Fruit fly (Drosophila melanogaster) whole organism, prepupa: Measurements from ENCODE around the gene Mps1.

ENCODE experiments used
- CG10669 ChIP-seq: fragments of 200-800 bp; sonication (Bioruptor generic); optimal IDR thresholded peaks from 3 replicates; lab custom pipeline; 2018; ENCODE audit warnings: missing biosample characterization, mild to moderate bottlenecking, missing genetic modification characterization, moderate library complexity
- CG11762 ChIP-seq: fragments of 200-800 bp; sonication (Bioruptor generic); optimal IDR thresholded peaks from 3 replicates; lab custom pipeline; 2016; ENCODE audit warnings: missing biosample characterization, missing genetic modification characterization; ENCODE audit not compliant: insufficient read depth
- CG11902 ChIP-seq: fragments of 200-800 bp; sonication (Bioruptor generic); optimal IDR thresholded peaks from 3 replicates; lab custom pipeline; 2016; ENCODE audit warnings: missing biosample characterization, missing genetic modification characterization
- CG15336 ChIP-seq: fragments of 200-800 bp; sonication (Bioruptor generic); IDR thresholded peaks from 2 replicates; pipeline ENCODE4 v1.3.6; 2022; ENCODE audit warnings: missing biosample characterization, missing genetic modification characterization
- CG1621 ChIP-seq: fragments of 200-800 bp; sonication (Bioruptor generic); optimal IDR thresholded peaks from 3 replicates; lab custom pipeline; 2018; ENCODE audit warnings: missing biosample characterization, mild to moderate bottlenecking, missing genetic modification characterization
- CG3032 ChIP-seq: fragments of 200-800 bp; optimal IDR thresholded peaks from 2 replicates; lab custom pipeline; 2019; ENCODE audit warnings: missing biosample characterization, mild to moderate bottlenecking, missing genetic modification characterization, moderate library complexity
- CG31627 ChIP-seq: fragments of 200-800 bp; sonication (Bioruptor generic); optimal IDR thresholded peaks from 3 replicates; lab custom pipeline; 2016; ENCODE audit warnings: missing biosample characterization, missing genetic modification characterization
- CG32006 ChIP-seq: fragments of 200-800 bp; sonication (Bioruptor generic); optimal IDR thresholded peaks from 3 replicates; lab custom pipeline; 2017; ENCODE audit warnings: missing biosample characterization, mild to moderate bottlenecking, missing genetic modification characterization
- CG34406 ChIP-seq: fragments of 200-800 bp; sonication (Bioruptor generic); optimal IDR thresholded peaks from 3 replicates; lab custom pipeline; 2016; ENCODE audit warnings: missing biosample characterization, missing genetic modification characterization
- CG3919 ChIP-seq: fragments of 200-800 bp; sonication (Bioruptor generic); optimal IDR thresholded peaks from 3 replicates; lab custom pipeline; 2016; ENCODE audit warnings: missing biosample characterization, missing genetic modification characterization
- CG6163 ChIP-seq: fragments of 200-800 bp; sonication (Bioruptor generic); IDR thresholded peaks from 3 replicates; pipeline ENCODE4 v1.3.6; 2022; ENCODE audit warnings: missing biosample characterization, missing genetic modification characterization
- CG6276 ChIP-seq: fragments of 200-800 bp; sonication (Bioruptor generic); optimal IDR thresholded peaks from 2 replicates; lab custom pipeline; 2017; ENCODE audit warnings: missing biosample characterization, mild to moderate bottlenecking, missing genetic modification characterization
- CG6792 ChIP-seq: fragments of 200-800 bp; sonication (Bioruptor generic); optimal IDR thresholded peaks from 3 replicates; lab custom pipeline; 2016; ENCODE audit warnings: missing biosample characterization, missing genetic modification characterization
- CG6854 ChIP-seq: fragments of 200-800 bp; sonication (Bioruptor generic); optimal IDR thresholded peaks from 2 replicates; lab custom pipeline; 2017; ENCODE audit warnings: missing biosample characterization, mild to moderate bottlenecking, missing genetic modification characterization
- CG8319 ChIP-seq: fragments of 200-800 bp; sonication (Bioruptor generic); optimal IDR thresholded peaks from 3 replicates; lab custom pipeline; 2016; ENCODE audit warnings: missing biosample characterization, missing genetic modification characterization
- Eip75B ChIP-seq: fragments of 200-800 bp; sonication (Bioruptor generic); optimal IDR thresholded peaks from 3 replicates; lab custom pipeline; 2016; ENCODE audit warnings: missing biosample characterization, missing genetic modification characterization
- Eip78C ChIP-seq: fragments of 200-800 bp; sonication (Bioruptor generic); peaks from one replicate; lab custom pipeline; 2016; ENCODE audit warnings: missing biosample characterization, missing genetic modification characterization
- Eip93F ChIP-seq: fragments of 200-800 bp; sonication (Bioruptor generic); optimal IDR thresholded peaks from 2 replicates; lab custom pipeline; 2016; ENCODE audit warnings: missing biosample characterization, mild to moderate bottlenecking, missing genetic modification characterization
- Ets21C ChIP-seq: fragments of 200-800 bp; sonication (Bioruptor generic); optimal IDR thresholded peaks from 3 replicates; lab custom pipeline; 2016; ENCODE audit warnings: missing biosample characterization, missing genetic modification characterization
- Hr4 ChIP-seq: fragments of 200-800 bp; sonication (Bioruptor generic); optimal IDR thresholded peaks from 3 replicates; lab custom pipeline; 2016; ENCODE audit warnings: missing biosample characterization, missing genetic modification characterization
- Met ChIP-seq: fragments of 200-800 bp; sonication (Bioruptor generic); optimal IDR thresholded peaks from 3 replicates; lab custom pipeline; 2016; ENCODE audit warnings: missing biosample characterization, missing genetic modification characterization
- OdsH ChIP-seq: fragments of 200-800 bp; sonication (Bioruptor generic); optimal IDR thresholded peaks from 3 replicates; lab custom pipeline; 2016; ENCODE audit warnings: missing biosample characterization, missing genetic modification characterization
- Smox ChIP-seq: fragments of 200-800 bp; sonication (Bioruptor generic); optimal IDR thresholded peaks from 3 replicates; lab custom pipeline; 2016; ENCODE audit warnings: missing biosample characterization, missing genetic modification characterization
- Sox102F ChIP-seq: fragments of 200-800 bp; sonication (Bioruptor generic); optimal IDR thresholded peaks from 2 replicates; lab custom pipeline; 2016; ENCODE audit warnings: missing biosample characterization, mild to moderate bottlenecking, missing genetic modification characterization
- Sox14 ChIP-seq: fragments of 200-800 bp; sonication (Bioruptor generic); optimal IDR thresholded peaks from 3 replicates; lab custom pipeline; 2016; ENCODE audit warnings: missing biosample characterization, missing genetic modification characterization
- achi ChIP-seq: fragments of 200-800 bp; sonication (Bioruptor generic); optimal IDR thresholded peaks from 3 replicates; lab custom pipeline; 2016; ENCODE audit warnings: missing biosample characterization, missing genetic modification characterization
- dsx ChIP-seq: fragments of 200-800 bp; optimal IDR thresholded peaks from 3 replicates; lab custom pipeline; 2019; ENCODE audit warnings: missing biosample characterization, mild to moderate bottlenecking, missing genetic modification characterization, moderate library complexity; ENCODE audit not compliant: poor library complexity, severe bottlenecking
- esn ChIP-seq: fragments of 200-800 bp; sonication (Bioruptor generic); optimal IDR thresholded peaks from 2 replicates; lab custom pipeline; 2016; ENCODE audit warnings: missing biosample characterization, mild to moderate bottlenecking, missing genetic modification characterization, moderate library complexity
- fd59A ChIP-seq: fragments of 200-800 bp; sonication (Bioruptor generic); optimal IDR thresholded peaks from 2 replicates; lab custom pipeline; 2017; ENCODE audit warnings: missing biosample characterization, mild to moderate bottlenecking, missing genetic modification characterization, missing genetic modification reagents
- fkh ChIP-seq: fragments of 200-800 bp; sonication (Bioruptor generic); optimal IDR thresholded peaks from 3 replicates; lab custom pipeline; 2017; ENCODE audit warnings: missing biosample characterization, mild to moderate bottlenecking, missing genetic modification characterization, moderate library complexity
- lz ChIP-seq: fragments of 200-800 bp; sonication (Bioruptor generic); optimal IDR thresholded peaks from 3 replicates; lab custom pipeline; 2016; ENCODE audit warnings: missing biosample characterization, missing genetic modification characterization
- net ChIP-seq: fragments of 200-800 bp; sonication (Bioruptor generic); optimal IDR thresholded peaks from 3 replicates; lab custom pipeline; 2016; ENCODE audit warnings: missing biosample characterization, missing genetic modification characterization
- pdm3 ChIP-seq: fragments of 200-800 bp; sonication (Bioruptor generic); optimal IDR thresholded peaks from 3 replicates; lab custom pipeline; 2016; ENCODE audit warnings: missing biosample characterization, missing genetic modification characterization
- ss ChIP-seq, 2 experiments: fragments of 200-800 bp; sonication (Bioruptor generic); optimal IDR thresholded peaks; 2 replicates in 1 of 2; 3 replicates in 1 of 2; lab custom pipeline; 2017 to 2018; ENCODE audit warnings: mild to moderate bottlenecking in 2 of 2, missing biosample characterization in 2 of 2, missing genetic modification characterization in 2 of 2, moderate library complexity in 1 of 2
- svp ChIP-seq: fragments of 200-800 bp; sonication (Bioruptor generic); peaks from one replicate; lab custom pipeline; 2016; ENCODE audit warnings: missing biosample characterization, missing genetic modification characterization
- topi ChIP-seq: fragments of 200-800 bp; sonication (Bioruptor generic); optimal IDR thresholded peaks from 3 replicates; lab custom pipeline; 2016; ENCODE audit warnings: missing biosample characterization, missing genetic modification characterization

Mps1 gene

DNA sequence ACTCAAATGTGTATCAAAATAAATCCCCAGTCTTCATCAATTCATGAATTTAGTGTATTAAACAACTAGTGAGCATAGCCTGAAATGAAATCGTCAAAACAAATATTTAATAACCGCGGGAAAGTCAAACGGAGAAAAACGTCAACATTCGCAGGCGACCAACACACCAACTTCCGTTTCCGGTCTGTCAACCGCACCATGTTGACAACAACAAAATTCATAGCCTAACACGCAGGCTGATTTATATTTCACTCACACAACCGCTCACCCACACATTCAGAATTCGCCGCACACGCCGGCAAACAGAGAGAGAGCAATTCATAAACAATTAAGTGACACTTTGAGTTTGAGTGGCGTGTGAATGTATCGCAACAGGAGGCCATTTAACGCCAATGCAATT, 16.0 kb upstream of the Mps1 start:
- TF ChIP-seq CG6854 (GFP tag; lab: Kevin White, UChicago) = no peak
- no peak for TF ChIP-seq topi (GFP tag; lab: Kevin White, UChicago)
- peak; percentile 10 for TF ChIP-seq CG34406 (GFP tag; lab: Kevin White, UChicago)
- peak; percentile 10 for TF ChIP-seq achi

DNA sequence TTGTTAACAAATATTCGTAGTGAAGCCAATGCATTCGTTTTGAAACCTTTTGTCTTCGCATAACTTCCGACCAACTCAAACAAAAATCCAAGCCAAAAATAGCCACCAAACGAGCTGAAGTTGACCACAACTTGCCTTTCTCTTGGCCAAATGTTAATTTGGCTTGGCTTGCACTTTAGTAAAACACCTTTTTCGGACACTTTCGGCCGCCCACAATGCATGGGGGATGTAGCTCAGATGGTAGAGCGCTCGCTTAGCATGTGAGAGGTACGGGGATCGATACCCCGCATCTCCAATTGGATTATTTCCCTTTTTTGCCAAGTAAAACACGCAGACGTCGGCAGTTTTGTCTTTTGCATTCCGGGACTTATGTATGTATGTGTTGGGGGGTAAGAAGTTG, 14.1 kb upstream of the Mps1 start:
- TF ChIP-seq ss (GFP tag; optimal IDR thresholded peaks at IDR 0.05; lab: Kevin White, UChicago) (no peak), achi (no peak), CG6163 (GFP tag; lab: Robert Waterston, UW) (no peak), CG11902 (no peak), net (GFP tag; lab: Kevin White, UChicago) (no peak), CG10669 (GFP tag; lab: Kevin White, UChicago) (no peak), fd59A (GFP tag; lab: Kevin White, UChicago) (no peak), Ets21C (GFP tag; lab: Kevin White, UChicago) (no peak), CG8319 (no peak), CG3032 (no peak), Hr4 (GFP tag; lab: Kevin White, UChicago) (no peak)

DNA sequence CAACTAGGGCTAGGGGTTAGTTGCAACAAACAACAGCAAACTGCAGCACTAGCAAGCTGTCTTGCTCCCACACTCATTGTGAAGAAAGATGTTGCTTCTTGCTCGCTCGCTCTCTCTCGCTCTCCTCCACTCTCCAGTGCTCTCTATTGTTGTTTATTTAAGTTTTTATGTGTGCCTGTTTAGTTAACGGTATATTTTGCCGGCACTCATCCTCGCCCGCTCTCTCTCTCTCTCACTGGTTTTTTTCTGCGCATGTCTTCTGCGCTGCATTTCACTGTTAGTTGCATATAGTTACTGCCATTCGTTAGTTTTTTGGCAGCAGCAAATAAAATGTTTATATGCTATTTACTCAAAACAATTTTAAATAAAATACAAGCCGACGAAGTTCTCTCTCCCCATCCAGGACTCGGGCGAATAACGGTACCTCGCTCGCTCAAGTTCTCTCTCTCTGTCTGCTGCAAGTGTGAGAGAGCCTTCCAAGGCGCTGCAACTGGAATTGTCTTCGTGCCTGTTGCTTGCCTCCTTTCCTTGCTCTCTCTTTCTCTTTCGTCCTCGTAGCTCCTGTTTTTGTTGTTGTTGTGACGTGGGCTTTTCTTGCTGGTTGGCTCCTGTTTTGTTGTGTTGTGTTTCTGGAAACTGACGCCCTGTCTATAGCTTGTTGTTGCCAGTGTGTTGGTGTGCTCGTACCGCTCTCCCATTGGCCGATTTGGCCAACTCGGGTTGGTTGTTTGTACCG, 4.8 kb upstream of the Mps1 start:
- no peak for TF ChIP-seq CG34406 (GFP tag; lab: Kevin White, UChicago)
- no peak for TF ChIP-seq CG1621 (tag; lab: Kevin White, UChicago)
- TF ChIP-seq CG8319 = no peak
- no peak for TF ChIP-seq svp (GFP tag; lab: Kevin White, UChicago)
- no peak for TF ChIP-seq Met (GFP tag; lab: Kevin White, UChicago)
- TF ChIP-seq, all 60 proteins: peak for 0

- TF ChIP-seq CG6792 (GFP tag; lab: Kevin White, UChicago) (no peak), CG34406 (GFP tag; lab: Kevin White, UChicago) (no peak), Eip78C (GFP tag; lab: Kevin White, UChicago) (no peak), Sox14 (GFP tag; lab: Kevin White, UChicago) (no peak)
Observed at dm6 chr3R:17666797-17667156, 4.3 kb upstream of the Mps1 start.

DNA sequence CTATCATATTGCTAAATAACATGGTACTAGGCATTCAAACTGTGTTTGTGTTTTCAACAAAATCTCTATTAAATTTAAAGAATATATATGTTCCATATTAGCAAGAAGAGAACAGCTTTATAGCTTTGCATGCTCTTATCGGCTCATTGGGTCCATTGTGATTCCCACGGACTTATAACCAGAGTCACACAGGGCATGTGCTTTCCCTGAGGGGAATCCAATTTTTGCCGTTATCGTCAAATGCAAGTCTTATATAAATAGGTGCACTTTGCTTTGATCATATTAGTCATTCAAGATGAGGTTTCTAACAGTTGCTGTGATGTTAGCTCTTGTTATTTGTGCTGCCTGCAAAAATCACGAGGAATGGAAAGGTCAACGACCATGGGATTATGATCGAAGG, 3.8 kb upstream of the Mps1 start, which contains the start of gene CG45045:
Gene CG45045 (plus strand): TSS at position 294 of the 400 bp plus-strand sequence.
- no peak for TF ChIP-seq OdsH (GFP tag; lab: Kevin White, UChicago)
- no peak for TF ChIP-seq CG11762 (GFP tag; lab: Kevin White, UChicago)
- TF ChIP-seq ss (GFP tag; optimal IDR thresholded peaks at IDR 0.05; lab: Kevin White, UChicago) = no peak
- no peak for TF ChIP-seq CG6276 (GFP tag; lab: Kevin White, UChicago)
- peak; percentile 92 for TF ChIP-seq svp (GFP tag; lab: Kevin White, UChicago)

DNA sequence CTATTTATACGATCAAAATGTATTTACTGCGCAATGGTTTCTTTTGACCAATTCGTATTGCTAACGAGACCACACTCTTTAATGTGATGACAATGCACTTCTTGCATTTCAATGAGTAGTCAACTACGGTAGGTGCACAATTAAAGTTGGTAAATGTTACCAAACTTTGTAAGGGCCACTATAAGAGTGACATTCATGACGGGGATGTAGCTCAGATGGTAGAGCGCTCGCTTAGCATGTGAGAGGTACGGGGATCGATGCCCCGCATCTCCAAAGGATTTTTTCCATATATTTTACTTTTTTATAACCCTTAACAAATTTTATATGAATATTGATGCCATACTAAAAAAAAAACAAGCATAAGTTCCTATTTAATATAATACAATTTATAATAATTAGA, 3.1 kb upstream of the Mps1 start:
- TF ChIP-seq Ets21C (GFP tag; lab: Kevin White, UChicago) (no peak), CG15336 (GFP tag; lab: Robert Waterston, UW) (no peak), dsx (GFP tag; lab: Kevin White, UChicago) (no peak), fkh (GFP tag; lab: Kevin White, UChicago) (no peak), esn (no peak), CG3919 (GFP tag; lab: Kevin White, UChicago) (no peak), Smox (no peak), OdsH (GFP tag; lab: Kevin White, UChicago) (no peak), CG11762 (GFP tag; lab: Kevin White, UChicago) (no peak), lz (GFP tag; lab: Kevin White, UChicago) (no peak), Eip75B (GFP tag; lab: Kevin White, UChicago) (no peak), achi (no peak), Sox102F (GFP tag; lab: Kevin White, UChicago) (no peak), CG31627 (no peak), CG32006 (GFP tag; lab: Kevin White, UChicago) (no peak), Eip93F (GFP tag; lab: Kevin White, UChicago) (no peak), CG6854 (GFP tag; lab: Kevin White, UChicago) (no peak), pdm3 (GFP tag; lab: Kevin White, UChicago) (no peak), CG1621 (tag; lab: Kevin White, UChicago) (no peak)
